Worm (Caenorhabditis elegans) whole organism, mixed stage, embryonic: ENCODE measurements around the gene twk-5.

Experiments
- M03D4.4 ChIP-seq: sonication (generic microtip); optimal IDR thresholded peaks from 2 replicates; lab custom pipeline; 2017; ENCODE audit warnings: mild to moderate bottlenecking, missing genetic modification characterization, missing compliant biosample characterization
- bed-3 ChIP-seq: fragments of 200-800 bp; sonication (Bioruptor generic); optimal IDR thresholded peaks from 3 replicates; lab custom pipeline; 2018; ENCODE audit warnings: mild to moderate bottlenecking, missing genetic modification characterization, moderate library complexity, missing compliant biosample characterization
- ceh-39 ChIP-seq: fragments of 150-350 bp; optimal IDR thresholded peaks from 2 replicates; lab custom pipeline; 2014; ENCODE audit warnings: missing biosample characterization, missing genetic modification characterization
- ceh-43 ChIP-seq: fragments of 200-800 bp; sonication (Bioruptor generic); optimal IDR thresholded peaks from 2 replicates; lab custom pipeline; 2018; ENCODE audit warnings: mild to moderate bottlenecking, missing genetic modification characterization, moderate library complexity, missing compliant biosample characterization
- ceh-83 ChIP-seq: fragments of 200-800 bp; sonication (Bioruptor generic); optimal IDR thresholded peaks from 2 replicates; lab custom pipeline; 2018; ENCODE audit warnings: mild to moderate bottlenecking, missing genetic modification characterization, missing compliant biosample characterization
- ces-1 ChIP-seq: fragments of 150-350 bp; optimal IDR thresholded peaks from 2 replicates; lab custom pipeline; 2014; ENCODE audit warnings: missing biosample characterization, missing genetic modification reagents, missing genetic modification characterization
- cnd-1 ChIP-seq: fragments of 200-800 bp; sonication (Bioruptor generic); optimal IDR thresholded peaks from 2 replicates; lab custom pipeline; 2018; ENCODE audit warnings: mild to moderate bottlenecking, missing genetic modification characterization, missing compliant biosample characterization
- drap-1 ChIP-seq: fragments of 200-800 bp; sonication (Bioruptor generic); optimal IDR thresholded peaks from 3 replicates; lab custom pipeline; 2018; ENCODE audit warnings: mild to moderate bottlenecking, missing genetic modification characterization, missing compliant biosample characterization
- elt-3 ChIP-seq: fragments of 150-350 bp; optimal IDR thresholded peaks from 2 replicates; lab custom pipeline; 2014; ENCODE audit warnings: missing biosample characterization, missing genetic modification characterization
- flh-1 ChIP-seq: fragments of 200-800 bp; sonication (Bioruptor generic); optimal IDR thresholded peaks from 2 replicates; lab custom pipeline; 2018; ENCODE audit warnings: mild to moderate bottlenecking, missing genetic modification characterization, moderate library complexity, missing compliant biosample characterization
- ham-2 ChIP-seq: fragments of 200-800 bp; sonication (Bioruptor generic); optimal IDR thresholded peaks from 2 replicates; lab custom pipeline; 2018; ENCODE audit warnings: mild to moderate bottlenecking, missing genetic modification characterization, missing compliant biosample characterization
- hlh-1 ChIP-seq: fragments of 150-350 bp; optimal IDR thresholded peaks from 2 replicates; lab custom pipeline; 2014; ENCODE audit warnings: missing biosample characterization, missing genetic modification reagents, missing genetic modification characterization
- lin-13 ChIP-seq: fragments of 150-350 bp; optimal IDR thresholded peaks from 2 replicates; lab custom pipeline; 2014; ENCODE audit warnings: missing biosample characterization, missing genetic modification characterization
- lin-32 ChIP-seq: fragments of 200-800 bp; sonication (Bioruptor generic); optimal IDR thresholded peaks from 2 replicates; lab custom pipeline; 2018; ENCODE audit warnings: mild to moderate bottlenecking, missing genetic modification characterization, missing compliant biosample characterization
- lsy-2 ChIP-seq: fragments of 150-350 bp; optimal IDR thresholded peaks from 2 replicates; lab custom pipeline; 2014; ENCODE audit warnings: missing biosample characterization, missing genetic modification characterization
- mep-1 ChIP-seq: fragments of 150-350 bp; optimal IDR thresholded peaks from 2 replicates; lab custom pipeline; 2017; ENCODE audit warnings: missing biosample characterization, missing genetic modification reagents, missing genetic modification characterization, inconsistent platforms
- mls-2 ChIP-seq: sonication (generic microtip); optimal IDR thresholded peaks from 2 replicates; lab custom pipeline; 2016; ENCODE audit warnings: mild to moderate bottlenecking, missing genetic modification characterization, moderate library complexity, missing compliant biosample characterization
- nhr-12 ChIP-seq: fragments of 150-350 bp; optimal IDR thresholded peaks from 2 replicates; lab custom pipeline; 2014; ENCODE audit warnings: missing biosample characterization, missing genetic modification characterization
- nhr-2 ChIP-seq: fragments of 150-350 bp; optimal IDR thresholded peaks from 2 replicates; lab custom pipeline; 2014; ENCODE audit warnings: missing biosample characterization, missing genetic modification characterization
- nhr-237 ChIP-seq: fragments of 150-350 bp; optimal IDR thresholded peaks from 2 replicates; lab custom pipeline; 2014; ENCODE audit warnings: missing biosample characterization, missing genetic modification characterization
- nhr-28 ChIP-seq: fragments of 150-350 bp; optimal IDR thresholded peaks from 2 replicates; lab custom pipeline; 2014; ENCODE audit warnings: missing biosample characterization, missing genetic modification characterization
- nhr-76 ChIP-seq: sonication (generic microtip); optimal IDR thresholded peaks from 2 replicates; lab custom pipeline; 2017; ENCODE audit warnings: missing biosample characterization, missing genetic modification characterization
- pha-4 ChIP-seq: fragments of 150-350 bp; optimal IDR thresholded peaks from 2 replicates; lab custom pipeline; 2018; ENCODE audit warnings: missing biosample characterization, missing genetic modification reagents, missing genetic modification characterization
- snpc-4 ChIP-seq: fragments of 150-350 bp; optimal IDR thresholded peaks from 2 replicates; lab custom pipeline; 2014; ENCODE audit warnings: missing biosample characterization, missing genetic modification characterization
- sptf-1 ChIP-seq: sonication (generic microtip); optimal IDR thresholded peaks from 2 replicates; lab custom pipeline; 2017; ENCODE audit warnings: mild to moderate bottlenecking, missing genetic modification characterization, moderate library complexity, missing compliant biosample characterization
- tbx-8 ChIP-seq: fragments of 200-800 bp; sonication (Bioruptor generic); optimal IDR thresholded peaks from 2 replicates; lab custom pipeline; 2018; ENCODE audit warnings: mild to moderate bottlenecking, missing genetic modification characterization, moderate library complexity, missing compliant biosample characterization
- unc-120 ChIP-seq: sonication (generic microtip); optimal IDR thresholded peaks from 2 replicates; lab custom pipeline; 2017; ENCODE audit warnings: missing genetic modification characterization, missing compliant biosample characterization; ENCODE audit not compliant: poor library complexity, severe bottlenecking
- unc-62 ChIP-seq: fragments of 150-350 bp; optimal IDR thresholded peaks from 2 replicates; lab custom pipeline; 2014; ENCODE audit warnings: missing biosample characterization, missing genetic modification reagents, missing genetic modification characterization
- ztf-11 ChIP-seq: fragments of 150-350 bp; optimal IDR thresholded peaks from 2 replicates; lab custom pipeline; 2014; ENCODE audit warnings: missing biosample characterization, missing genetic modification characterization

Gene twk-5

DNA sequence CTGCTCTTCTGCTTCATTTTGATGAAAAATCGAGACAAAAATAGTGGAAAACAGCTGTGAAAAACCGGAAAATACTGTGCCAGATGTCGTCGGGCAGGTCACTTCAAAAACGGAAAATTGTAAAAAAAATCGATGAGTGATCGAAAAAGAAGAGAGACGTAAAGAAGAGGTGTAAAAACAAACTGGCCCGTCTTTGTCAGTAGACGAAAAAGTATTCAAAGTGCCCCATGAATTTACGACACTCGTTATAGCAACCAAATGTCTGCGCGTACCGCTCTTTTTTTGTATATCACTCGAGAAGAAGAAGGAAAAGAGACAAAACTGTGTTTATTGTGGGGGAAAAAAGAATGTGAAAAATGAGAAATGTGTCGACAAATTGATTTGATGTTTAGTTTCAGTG is at the start of gene twk-5:
Gene twk-5 (minus strand): TSS at position 101 of the 400 bp plus-strand sequence.
- no peak for TF ChIP-seq nhr-12 (tag; lab: Kevin White, UChicago)
- TF ChIP-seq nhr-28 (tag; lab: Kevin White, UChicago): no peak
- TF ChIP-seq pha-4 (tag; lab: Kevin White, UChicago): no peak
- no peak for TF ChIP-seq elt-3 (tag; lab: Kevin White, UChicago)
- TF ChIP-seq nhr-2 (tag; lab: Kevin White, UChicago): no peak
- no peak for TF ChIP-seq mls-2 (tag; lab: Kevin White, UChicago)

DNA sequence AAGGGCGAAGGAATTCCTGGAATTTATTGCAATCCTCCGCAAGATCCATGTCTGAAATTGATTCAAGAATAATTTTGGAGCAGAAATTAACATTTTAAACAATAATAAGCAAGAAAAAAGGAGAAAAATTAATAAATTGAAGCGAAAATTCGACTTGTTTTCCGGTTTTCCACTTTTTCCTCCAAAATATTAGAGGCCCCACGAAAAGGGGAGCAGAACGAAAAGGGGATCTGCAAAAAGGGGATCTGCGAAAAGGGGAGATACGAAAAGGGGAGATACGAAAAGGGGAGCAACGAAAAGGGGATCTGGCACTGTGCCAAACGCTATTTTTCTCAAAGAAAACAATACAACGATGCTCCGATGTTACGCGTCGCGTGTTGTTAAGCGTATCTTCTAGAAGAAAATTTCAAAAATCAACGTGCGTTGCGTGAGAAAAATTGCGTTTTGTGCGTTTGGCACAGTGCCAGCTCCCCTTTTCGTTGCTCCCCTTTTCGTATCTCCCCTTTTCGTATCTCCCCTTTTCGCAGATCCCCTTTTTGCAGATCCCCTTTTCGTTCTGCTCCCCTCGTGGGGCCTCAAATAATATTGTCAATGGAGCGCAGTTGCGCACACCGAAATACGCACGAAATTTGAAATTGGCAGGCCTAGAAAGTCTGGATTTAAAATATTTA is 49.5 kb upstream of the twk-5 start, which contains the start of gene Y62F5A.12:
Gene Y62F5A.12 (minus strand): TSS at position 51 of the 671 bp plus-strand sequence.
- TF ChIP-seq drap-1 (GFP tag; lab: Kevin White, UChicago) (peak; percentile 57), tbx-8 (GFP tag; lab: Kevin White, UChicago) (peak; percentile 6), hlh-1 (tag; lab: Kevin White, UChicago) (peak; percentile 7), pha-4 (tag; lab: Kevin White, UChicago) (peak; percentile 22), sptf-1 (tag; lab: Kevin White, UChicago) (peak; percentile 95), M03D4.4 (tag; lab: Kevin White, UChicago) (peak; percentile 49), mep-1 (tag; lab: Kevin White, UChicago) (peak; percentile 85), ham-2 (GFP tag; lab: Kevin White, UChicago) (peak; percentile 26), lsy-2 (tag; lab: Kevin White, UChicago) (peak; percentile 46), bed-3 (GFP tag; lab: Kevin White, UChicago) (peak; percentile 17), lin-13 (tag; lab: Kevin White, UChicago) (peak; percentile 77), ces-1 (GFP tag; lab: Kevin White, UChicago) (peak; percentile 61), mls-2 (tag; lab: Kevin White, UChicago) (peak; percentile 52), nhr-237 (tag; lab: Kevin White, UChicago) (peak; percentile 1), cnd-1 (tag; lab: Kevin White, UChicago) (peak; percentile 68), unc-120 (tag; lab: Kevin White, UChicago) (peak; percentile 79), lin-32 (peak; percentile 56)
- TF ChIP-seq, all 35 proteins: peak for 17; not testable (repeated sequence) for 18

DNA sequence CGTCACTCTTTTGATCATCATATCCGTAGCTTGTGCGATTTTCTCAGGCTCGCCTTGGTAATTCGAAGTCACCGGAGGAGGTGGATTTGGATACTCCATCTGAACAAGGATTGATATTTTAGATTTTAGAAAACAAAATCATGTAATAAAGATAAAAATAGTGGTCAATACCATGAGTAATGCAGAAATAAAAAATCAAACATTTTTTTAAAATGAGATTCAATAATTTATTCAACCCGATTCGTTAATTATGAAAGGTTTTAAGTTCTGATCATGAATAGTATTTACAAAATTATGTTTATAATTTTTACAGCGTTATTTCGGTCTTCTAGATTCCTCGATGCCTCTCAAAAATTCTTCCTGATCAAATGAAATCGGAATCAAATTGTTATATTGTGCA is 48.6 kb upstream of the twk-5 start, which contains the start of gene mdt-8:
Gene mdt-8 (minus strand): TSS at position 101 of the 400 bp plus-strand sequence.
- TF ChIP-seq ceh-43 (GFP tag; lab: Kevin White, UChicago) (no peak), ces-1 (GFP tag; lab: Kevin White, UChicago) (no peak), cnd-1 (tag; lab: Kevin White, UChicago) (no peak), nhr-2 (tag; lab: Kevin White, UChicago) (no peak), sptf-1 (tag; lab: Kevin White, UChicago) (no peak), unc-120 (tag; lab: Kevin White, UChicago) (no peak), unc-62 (GFP tag; lab: Kevin White, UChicago) (no peak), ceh-39 (tag; lab: Kevin White, UChicago) (no peak), mls-2 (tag; lab: Kevin White, UChicago) (no peak), snpc-4 (tag; lab: Kevin White, UChicago) (no peak), elt-3 (tag; lab: Kevin White, UChicago) (no peak), ztf-11 (tag; lab: Kevin White, UChicago) (no peak), ceh-83 (GFP tag; lab: Kevin White, UChicago) (no peak), lin-32 (no peak), nhr-28 (tag; lab: Kevin White, UChicago) (no peak), nhr-237 (tag; lab: Kevin White, UChicago) (no peak), ham-2 (GFP tag; lab: Kevin White, UChicago) (no peak), nhr-76 (tag; lab: Kevin White, UChicago) (no peak), drap-1 (GFP tag; lab: Kevin White, UChicago) (no peak)

DNA sequence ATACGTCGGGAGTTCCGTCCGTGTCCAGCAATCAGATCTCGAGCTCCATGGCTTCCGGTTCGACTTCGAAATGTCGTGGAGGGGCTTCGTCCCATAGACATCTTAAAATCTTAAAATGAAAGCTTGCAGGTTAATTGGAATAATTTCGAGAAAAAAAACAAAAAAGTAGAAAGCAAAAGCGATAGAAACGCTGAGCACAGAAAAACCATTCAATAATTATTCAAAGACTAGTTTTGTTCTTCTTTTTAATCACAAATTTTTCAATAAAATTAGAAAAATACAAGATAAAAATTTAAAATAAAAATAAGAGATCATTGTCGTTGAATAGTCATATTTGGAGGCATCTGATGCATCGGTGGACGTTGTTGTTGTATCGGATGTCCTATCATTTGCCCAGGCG is 41.9 kb upstream of the twk-5 start, which contains the start of gene age-1:
Gene age-1 (minus strand): TSS at position 101 of the 400 bp plus-strand sequence.
- no peak for TF ChIP-seq flh-1 (GFP tag; lab: Kevin White, UChicago)
- TF ChIP-seq nhr-12 (tag; lab: Kevin White, UChicago): no peak
- TF ChIP-seq, all 35 proteins: peak for 0
